Worm (Caenorhabditis elegans) whole organism, L3 larva: Measurements from ENCODE around the gene lec-2.

Source experiments
- egl-27 ChIP-seq: sonication (generic microtip); optimal IDR thresholded peaks from 4 replicates; lab custom pipeline; 2017; ENCODE audit warnings: missing biosample characterization, missing genetic modification reagents, missing genetic modification characterization
- elt-1 ChIP-seq: fragments of 150-350 bp; optimal IDR thresholded peaks from 2 replicates; lab custom pipeline; 2014; ENCODE audit warnings: missing biosample characterization, missing genetic modification characterization
- elt-3 ChIP-seq, 3 experiments: fragments of 150-350 bp in 1 of 3; sonication (generic microtip) in 2 of 3; optimal IDR thresholded peaks; 2 replicates in 2 of 3; 4 replicates in 1 of 3; lab custom pipeline; 2014 to 2017; ENCODE audit warnings: missing biosample characterization in 3 of 3, missing genetic modification characterization in 3 of 3
- lin-39 ChIP-seq: fragments of 150-350 bp; optimal IDR thresholded peaks from 2 replicates; lab custom pipeline; 2018; ENCODE audit warnings: missing biosample characterization, missing genetic modification reagents, missing genetic modification characterization
- mdl-1 ChIP-seq: fragments of 150-350 bp; optimal IDR thresholded peaks from 2 replicates; lab custom pipeline; 2014; ENCODE audit warnings: missing biosample characterization, missing genetic modification characterization
- pha-4 ChIP-seq: fragments of 150-350 bp; optimal IDR thresholded peaks from 2 replicates; lab custom pipeline; 2014; ENCODE audit warnings: missing biosample characterization, missing genetic modification reagents, missing genetic modification characterization
- pqm-1 ChIP-seq: fragments of 150-350 bp; optimal IDR thresholded peaks from 2 replicates; lab custom pipeline; 2017; ENCODE audit warnings: missing biosample characterization, missing genetic modification characterization, inconsistent platforms

ce11 chrII:10028195-10028594, 12.2 kb upstream of the lec-2 start, which contains the start of gene F52H3.6:
- TF ChIP-seq pqm-1 (tag; lab: Kevin White, UChicago) (no peak), pha-4 (tag; lab: Kevin White, UChicago) (peak; percentile 74), lin-39 (tag; lab: Kevin White, UChicago) (no peak), elt-1 (tag; lab: Kevin White, UChicago) (no peak), egl-27 (tag; lab: Kevin White, UChicago) (no peak), elt-3 (tag; optimal IDR thresholded peaks at IDR 0.05; lab: Kevin White, UChicago) (no peak), mdl-1 (no peak)
